Fruit fly (Drosophila melanogaster) whole organism, embryonic: ENCODE data around the gene CG33306.
A peak's percentile ranks its signal among the peaks of the same experiment; 100 is the strongest.

Experiments used
- Awh ChIP-seq: fragments of 200-800 bp; sonication (Bioruptor generic); IDR thresholded peaks from 2 replicates; pipeline ENCODE4, ENCODE4 v1.3.6; 2022; ENCODE audit warnings: missing biosample characterization, missing genetic modification characterization
- C15 ChIP-seq: fragments of 200-800 bp; sonication (Bioruptor generic); IDR thresholded peaks from 3 replicates; pipeline ENCODE4 v1.3.6; 2022; ENCODE audit warnings: missing biosample characterization, missing genetic modification characterization
- CG11560 ChIP-seq: fragments of 200-800 bp; sonication (Bioruptor generic); IDR thresholded peaks from 3 replicates; pipeline ENCODE4 v1.3.6; 2022; ENCODE audit warnings: missing biosample characterization, missing genetic modification characterization
- CG11723 ChIP-seq: fragments of 200-800 bp; sonication (Bioruptor generic); optimal IDR thresholded peaks from 2 replicates; lab custom pipeline; 2017; ENCODE audit warnings: missing biosample characterization, mild to moderate bottlenecking, missing genetic modification characterization
- CG12299 ChIP-seq: fragments of 200-800 bp; sonication (Bioruptor generic); optimal IDR thresholded peaks from 2 replicates; lab custom pipeline; 2018; ENCODE audit warnings: missing biosample characterization, mild to moderate bottlenecking, missing genetic modification characterization
- CG13287 ChIP-seq: fragments of 200-800 bp; sonication (Bioruptor generic); IDR thresholded peaks from 2 replicates; pipeline ENCODE4 v1.3.6; 2022; ENCODE audit warnings: missing biosample characterization, missing genetic modification characterization; ENCODE audit not compliant: partially characterized antibody
- CG14710 ChIP-seq: fragments of 200-800 bp; sonication (Bioruptor generic); optimal IDR thresholded peaks from 3 replicates; lab custom pipeline; 2019; ENCODE audit warnings: missing biosample characterization, mild to moderate bottlenecking, missing genetic modification characterization, moderate library complexity
- CG17186 ChIP-seq: fragments of 200-800 bp; sonication (Bioruptor generic); optimal IDR thresholded peaks from 3 replicates; lab custom pipeline; 2017; ENCODE audit warnings: missing biosample characterization, missing genetic modification reagents, missing genetic modification characterization
- CG17829 ChIP-seq: fragments of 200-800 bp; optimal IDR thresholded peaks from 2 replicates; lab custom pipeline; 2019; ENCODE audit warnings: missing biosample characterization, mild to moderate bottlenecking, missing genetic modification characterization, moderate library complexity
- CG2116 ChIP-seq: fragments of 200-800 bp; sonication (Bioruptor generic); optimal IDR thresholded peaks from 3 replicates; lab custom pipeline; 2018; ENCODE audit warnings: missing biosample characterization, mild to moderate bottlenecking, missing genetic modification characterization
- CG2712 ChIP-seq: fragments of 200-800 bp; optimal IDR thresholded peaks from 3 replicates; lab custom pipeline; 2019; ENCODE audit warnings: missing biosample characterization, mild to moderate bottlenecking, missing genetic modification characterization, moderate library complexity
- CG31365 ChIP-seq: fragments of 200-800 bp; sonication (Bioruptor generic); optimal IDR thresholded peaks from 2 replicates; lab custom pipeline; 2018; ENCODE audit warnings: missing biosample characterization, mild to moderate bottlenecking, missing genetic modification characterization
- CG33213 ChIP-seq: fragments of 200-800 bp; sonication (Bioruptor generic); optimal IDR thresholded peaks from 3 replicates; lab custom pipeline; 2016; ENCODE audit warnings: missing biosample characterization, missing genetic modification characterization
- CG34422 ChIP-seq: fragments of 200-800 bp; sonication (Bioruptor generic); IDR thresholded peaks from 3 replicates; pipeline ENCODE4 v1.3.6; 2022; ENCODE audit warnings: missing biosample characterization, missing genetic modification characterization
- CG3726 ChIP-seq: fragments of 200-800 bp; sonication (Bioruptor generic); IDR thresholded peaks from 3 replicates; pipeline ENCODE4, ENCODE4 v1.3.6; 2022; ENCODE audit warnings: missing biosample characterization, missing genetic modification characterization
- CG6175 ChIP-seq: fragments of 200-800 bp; sonication (Bioruptor generic); IDR thresholded peaks from 3 replicates; pipeline ENCODE4 v1.3.6; 2022; ENCODE audit warnings: missing biosample characterization, missing genetic modification characterization
- CG6272 ChIP-seq: fragments of 200-800 bp; sonication (Bioruptor generic); IDR thresholded peaks from 2 replicates; pipeline ENCODE4 v1.3.6; 2022; ENCODE audit warnings: missing biosample characterization, missing genetic modification characterization
- CG8388 ChIP-seq: fragments of 200-800 bp; sonication (Bioruptor generic); optimal IDR thresholded peaks from 2 replicates; lab custom pipeline; 2019; ENCODE audit warnings: missing biosample characterization, mild to moderate bottlenecking, missing genetic modification characterization, moderate library complexity
- Camta ChIP-seq: fragments of 200-800 bp; sonication (Bioruptor generic); optimal IDR thresholded peaks from 2 replicates; lab custom pipeline; 2016; ENCODE audit warnings: missing biosample characterization, missing genetic modification characterization
- CkIIα-i1 ChIP-seq: fragments of 200-800 bp; sonication (Bioruptor generic); IDR thresholded peaks from 2 replicates; pipeline ENCODE4 v1.3.6; 2022; ENCODE audit warnings: missing biosample characterization, missing genetic modification characterization
- CrebB ChIP-seq: fragments of 200-800 bp; sonication (Bioruptor generic); optimal IDR thresholded peaks from 3 replicates; lab custom pipeline; 2018; ENCODE audit warnings: missing biosample characterization, mild to moderate bottlenecking, missing genetic modification characterization
- Drgx ChIP-seq: fragments of 200-800 bp; sonication (Bioruptor generic); IDR thresholded peaks from 2 replicates; pipeline ENCODE4 v1.3.6; 2022; ENCODE audit warnings: missing biosample characterization, missing genetic modification characterization
- Gug ChIP-seq: fragments of 200-800 bp; sonication (Bioruptor generic); IDR thresholded peaks from 4 replicates; pipeline ENCODE4 v1.3.6; 2022; ENCODE audit warnings: missing biosample characterization, missing genetic modification characterization
- Lpt ChIP-seq: fragments of >200 bp; optimal IDR thresholded peaks from 2 replicates; lab custom pipeline; 2018; ENCODE audit warnings: missing biosample characterization, missing genetic modification characterization
- MBD-R2 ChIP-seq: fragments of 200-800 bp; sonication (Bioruptor generic); IDR thresholded peaks from 2 replicates; pipeline ENCODE4 v1.3.6; 2022; ENCODE audit warnings: missing biosample characterization, missing genetic modification characterization
- Med ChIP-seq: fragments of 200-800 bp; sonication (Bioruptor generic); peaks from one replicate; lab custom pipeline; 2016; ENCODE audit warnings: missing biosample characterization, missing genetic modification characterization, mild to moderate bottlenecking, inconsistent platforms, moderate library complexity
- Myb ChIP-seq: fragments of 200-800 bp; sonication (Bioruptor generic); optimal IDR thresholded peaks from 2 replicates; lab custom pipeline; 2016; ENCODE audit warnings: missing biosample characterization, missing genetic modification characterization
- NC2β ChIP-seq: fragments of 200-800 bp; sonication (Bioruptor generic); optimal IDR thresholded peaks from 2 replicates; lab custom pipeline; 2016; ENCODE audit warnings: missing biosample characterization, missing genetic modification characterization
- Scr ChIP-seq: fragments of 200-800 bp; sonication (Bioruptor generic); IDR thresholded peaks from 2 replicates; pipeline ENCODE4 v1.3.6; 2022; ENCODE audit warnings: missing biosample characterization, missing genetic modification characterization; ENCODE audit not compliant: partially characterized antibody
- Six4 ChIP-seq: fragments of 200-800 bp; sonication (Bioruptor generic); optimal IDR thresholded peaks from 2 replicates; lab custom pipeline; 2016; ENCODE audit warnings: missing biosample characterization, missing genetic modification characterization
- Sox100B ChIP-seq: fragments of 200-800 bp; sonication (Bioruptor generic); optimal IDR thresholded peaks from 3 replicates; lab custom pipeline; 2018; ENCODE audit warnings: missing biosample characterization, mild to moderate bottlenecking, missing genetic modification characterization
- Sry-δ ChIP-seq: fragments of 200-800 bp; sonication (Bioruptor generic); optimal IDR thresholded peaks from 2 replicates; lab custom pipeline; 2016; ENCODE audit warnings: missing biosample characterization, missing genetic modification characterization
- Xrp1 ChIP-seq: fragments of 200-800 bp; sonication (Bioruptor generic); IDR thresholded peaks from 2 replicates; pipeline ENCODE4 v1.3.6; 2022; ENCODE audit warnings: missing biosample characterization, missing genetic modification characterization
- YL-1 ChIP-seq: fragments of 200-800 bp; sonication (Bioruptor generic); optimal IDR thresholded peaks from 3 replicates; lab custom pipeline; 2017; ENCODE audit warnings: missing biosample characterization, mild to moderate bottlenecking, missing genetic modification characterization
- amos ChIP-seq: fragments of 200-800 bp; sonication (Bioruptor generic); IDR thresholded peaks from 2 replicates; pipeline ENCODE4 v1.3.6; 2022; ENCODE audit warnings: missing biosample characterization, missing genetic modification characterization; ENCODE audit not compliant: partially characterized antibody
- bbx ChIP-seq: fragments of 200-800 bp; sonication (Bioruptor generic); IDR thresholded peaks from 2 replicates; pipeline ENCODE4 v1.3.6; 2022; ENCODE audit warnings: missing biosample characterization, missing genetic modification characterization; ENCODE audit not compliant: partially characterized antibody
- bcd ChIP-seq: fragments of 200-800 bp; sonication (Bioruptor generic); optimal IDR thresholded peaks from 2 replicates; lab custom pipeline; 2017; ENCODE audit warnings: missing biosample characterization, mild to moderate bottlenecking, missing genetic modification characterization
- br ChIP-seq: fragments of >200 bp; optimal IDR thresholded peaks from 2 replicates; lab custom pipeline; 2017
- chinmo ChIP-seq: fragments of 200-800 bp; sonication (Bioruptor generic); IDR thresholded peaks from 4 replicates; pipeline ENCODE4 v1.3.6; 2022; ENCODE audit warnings: missing biosample characterization, missing genetic modification characterization; ENCODE audit not compliant: partially characterized antibody
- fru ChIP-seq: fragments of >200 bp; optimal IDR thresholded peaks from 2 replicates; lab custom pipeline; 2017
- gem ChIP-seq: fragments of 200-800 bp; sonication (Bioruptor generic); optimal IDR thresholded peaks from 2 replicates; lab custom pipeline; 2019; ENCODE audit warnings: missing biosample characterization, mild to moderate bottlenecking, missing genetic modification characterization, moderate library complexity
- gro ChIP-seq: fragments of 200-800 bp; sonication (Bioruptor generic); optimal IDR thresholded peaks from 2 replicates; lab custom pipeline; 2016; ENCODE audit warnings: missing biosample characterization, missing genetic modification characterization
- hbn ChIP-seq: fragments of 200-800 bp; sonication (Bioruptor generic); IDR thresholded peaks from 2 replicates; pipeline ENCODE4 v1.3.6; 2022; ENCODE audit warnings: missing biosample characterization, missing genetic modification characterization; ENCODE audit not compliant: partially characterized antibody
- hth ChIP-seq: fragments of >200 bp; optimal IDR thresholded peaks from 2 replicates; lab custom pipeline; 2017; ENCODE audit warnings: inconsistent platforms
- ken ChIP-seq: fragments of 200-800 bp; sonication (Bioruptor generic); IDR thresholded peaks from 3 replicates; pipeline ENCODE4 v1.3.6; 2022; ENCODE audit warnings: missing biosample characterization, missing genetic modification characterization
- knrl ChIP-seq: fragments of 200-800 bp; sonication (Bioruptor generic); IDR thresholded peaks from 3 replicates; pipeline ENCODE4 v1.3.6; 2022; ENCODE audit warnings: missing biosample characterization, missing genetic modification characterization; ENCODE audit not compliant: partially characterized antibody
- nau ChIP-seq: fragments of 200-800 bp; sonication (Bioruptor generic); optimal IDR thresholded peaks from 3 replicates; lab custom pipeline; 2017; ENCODE audit warnings: missing biosample characterization, mild to moderate bottlenecking, missing genetic modification characterization, missing genetic modification reagents
- rib ChIP-seq: fragments of 200-800 bp; sonication (Bioruptor generic); IDR thresholded peaks from 2 replicates; pipeline ENCODE4 v1.3.6; 2022; ENCODE audit warnings: missing biosample characterization, missing genetic modification characterization
- sens-2 ChIP-seq: fragments of 200-800 bp; sonication (Bioruptor generic); IDR thresholded peaks from 2 replicates; pipeline ENCODE4 v1.3.6; 2022; ENCODE audit warnings: missing biosample characterization, missing genetic modification characterization
- slp2 ChIP-seq: fragments of 200-800 bp; sonication (Bioruptor generic); optimal IDR thresholded peaks from 2 replicates; lab custom pipeline; 2016; ENCODE audit warnings: missing biosample characterization, missing genetic modification characterization
- stwl ChIP-seq: fragments of 200-800 bp; sonication (Bioruptor generic); optimal IDR thresholded peaks from 3 replicates; lab custom pipeline; 2018; ENCODE audit warnings: missing biosample characterization, mild to moderate bottlenecking, missing genetic modification characterization, moderate library complexity
- tna ChIP-seq: fragments of 200-800 bp; sonication (Bioruptor generic); IDR thresholded peaks from 2 replicates; pipeline ENCODE4 v1.3.6; 2022; ENCODE audit warnings: missing biosample characterization, missing genetic modification characterization; ENCODE audit not compliant: partially characterized antibody

Gene CG33306

dm6 chr2L:13811323-13811722, 32.2 kb downstream of the CG33306 start, which contains the start of the genes Adat1 and CG16865 (continued):
- TF ChIP-seq CG12299 (tag; lab: Kevin White, UChicago) = no peak
- peak; percentile 55 for TF ChIP-seq YL-1 (GFP tag; lab: Kevin White, UChicago)
- 0 out of 3 replicates have a peak, but pooled peaks have one; percentile 15 for TF ChIP-seq knrl (GFP tag; lab: Robert Waterston, UW)
- no peak for TF ChIP-seq CkIIα-i1
- peak; percentile 61 for TF ChIP-seq hbn
- peak; percentile 26 for TF ChIP-seq CG17186 (GFP tag; lab: Kevin White, UChicago)
- TF ChIP-seq gro (GFP tag; lab: Kevin White, UChicago) = peak; percentile 15
- TF ChIP-seq gem (tag; lab: Kevin White, UChicago) = no peak
- 0 out of 4 replicates have a peak, but pooled peaks have one; percentile 66 for TF ChIP-seq chinmo (GFP tag; lab: Robert Waterston, UW)
- no peak for TF ChIP-seq bcd
- TF ChIP-seq CG2116 (GFP tag; lab: Kevin White, UChicago) = peak; percentile 59
- peak; percentile 61 for TF ChIP-seq Scr
- TF ChIP-seq sens-2 (GFP tag; lab: Robert Waterston, UW) = no peak
- no peak for TF ChIP-seq br (lab: Kevin White, UChicago)
- TF ChIP-seq NC2β (GFP tag; lab: Kevin White, UChicago) = no peak
- TF ChIP-seq CG11560 (tag; lab: Robert Waterston, UW) = peak; percentile 98
- TF ChIP-seq tna (GFP tag; lab: Robert Waterston, UW) = peak; percentile 36; the same call in 1 of the 2 replicates
- no peak for TF ChIP-seq Six4 (GFP tag; lab: Kevin White, UChicago)
- TF ChIP-seq CG3726 (GFP tag; lab: Robert Waterston, UW) = no peak
- TF ChIP-seq slp2 (GFP tag; lab: Kevin White, UChicago) = no peak
- TF ChIP-seq Xrp1 (GFP tag; lab: Robert Waterston, UW) = no peak
- TF ChIP-seq CG14710 = peak; percentile 35
- TF ChIP-seq fru (lab: Kevin White, UChicago) = no peak
- TF ChIP-seq CG31365 = no peak
- TF ChIP-seq CG11723 (GFP tag; lab: Kevin White, UChicago) = no peak
- TF ChIP-seq Lpt = no peak
- no peak for TF ChIP-seq CrebB (tag; lab: Kevin White, UChicago)
- TF ChIP-seq bbx (GFP tag; lab: Robert Waterston, UW) = peak; percentile 47; the same call in 1 of the 2 replicates
- TF ChIP-seq rib = no peak
- peak; percentile 72; the same call in 1 of the 3 replicates for TF ChIP-seq CG34422
- peak; percentile 72 for TF ChIP-seq CG13287 (GFP tag; lab: Robert Waterston, UW)
- peak; percentile 51; the same call in 1 of the 2 replicates for TF ChIP-seq amos (GFP tag; lab: Robert Waterston, UW)
- TF ChIP-seq Sry-δ (GFP tag; lab: Kevin White, UChicago) = peak; percentile 43
- TF ChIP-seq Awh (GFP tag; lab: Robert Waterston, UW) = no peak
- TF ChIP-seq hth (lab: Kevin White, UChicago) = no peak
- TF ChIP-seq Gug (GFP tag; lab: Robert Waterston, UW) = no peak
- TF ChIP-seq CG2712 (tag; lab: Kevin White, UChicago) = no peak
- TF ChIP-seq CG33213 = peak; percentile 14
- no peak for TF ChIP-seq CG8388 (GFP tag; lab: Kevin White, UChicago)
- TF ChIP-seq ken (GFP tag; lab: Robert Waterston, UW) = no peak
- no peak for TF ChIP-seq Sox100B
- peak; percentile 87 for TF ChIP-seq stwl (tag; lab: Kevin White, UChicago)
- no peak for TF ChIP-seq CG6175
- peak; percentile 96 for TF ChIP-seq MBD-R2 (GFP tag; lab: Robert Waterston, UW)
- TF ChIP-seq CG17829 (tag; lab: Kevin White, UChicago) = peak; percentile 5
- no peak for TF ChIP-seq Camta
- TF ChIP-seq Med (GFP tag; lab: Kevin White, UChicago) = peak; percentile 67
- peak; percentile 26 for TF ChIP-seq Myb (GFP tag; lab: Kevin White, UChicago)
- no peak for TF ChIP-seq Drgx (GFP tag; lab: Robert Waterston, UW)
- no peak for TF ChIP-seq nau (GFP tag; lab: Kevin White, UChicago)
- no peak for TF ChIP-seq C15 (GFP tag; lab: Robert Waterston, UW)
- TF ChIP-seq CG6272 (GFP tag; lab: Robert Waterston, UW) = no peak
